Worm (Caenorhabditis elegans) whole organism, young adult: ENCODE measurements around the gene pdcd-2.
A peak's percentile ranks its signal among the peaks of the same experiment; 100 is the strongest.

ENCODE experiments used
- B0019.2 ChIP-seq: fragments of 200-800 bp; sonication (Bioruptor generic); conservative IDR thresholded peaks from 2 replicates; pipeline ENCODE4 v1.3.6; 2022; ENCODE audit warnings: missing genetic modification reagents, missing genetic modification characterization, missing compliant biosample characterization
- C17E4.6 ChIP-seq: fragments of 200-800 bp; sonication (Bioruptor generic); IDR thresholded peaks from 2 replicates; pipeline ENCODE4 v1.3.6; 2022; ENCODE audit warnings: missing genetic modification reagents, missing genetic modification characterization, missing compliant biosample characterization
- F23B12.7 ChIP-seq: sonication (generic microtip); optimal IDR thresholded peaks from 2 replicates; lab custom pipeline; 2017; ENCODE audit warnings: missing genetic modification characterization, mild to moderate bottlenecking, missing compliant biosample characterization, antibody characterized with exemption, moderate library complexity; ENCODE audit not compliant: insufficient read depth
- F57A8.1 ChIP-seq: fragments of 200-800 bp; sonication (Bioruptor generic); optimal IDR thresholded peaks from 2 replicates; lab custom pipeline; 2018; ENCODE audit warnings: mild to moderate bottlenecking, missing genetic modification characterization, moderate library complexity, missing compliant biosample characterization
- T26A5.8 ChIP-seq: sonication (generic microtip); optimal IDR thresholded peaks from 2 replicates; lab custom pipeline; 2016; ENCODE audit warnings: missing genetic modification characterization, missing compliant biosample characterization
- Y53G8AR.9 ChIP-seq: fragments of 200-800 bp; sonication (Bioruptor generic); conservative IDR thresholded peaks from 2 replicates; pipeline ENCODE4 v1.3.6; 2022; ENCODE audit warnings: missing genetic modification reagents, missing genetic modification characterization, missing compliant biosample characterization
- Y67H2A.10 ChIP-seq: fragments of 200-800 bp; sonication (Bioruptor generic); conservative IDR thresholded peaks from 2 replicates; pipeline ENCODE4 v1.3.6; 2022; ENCODE audit warnings: missing genetic modification reagents, missing genetic modification characterization, missing compliant biosample characterization
- Y95B8A.8 ChIP-seq: fragments of 200-800 bp; sonication (Bioruptor generic); IDR thresholded peaks from 2 replicates; pipeline ENCODE4 v1.3.6; 2022; ENCODE audit warnings: missing genetic modification reagents, missing genetic modification characterization, missing compliant biosample characterization
- ZK185.1 ChIP-seq: sonication (generic microtip); optimal IDR thresholded peaks from 2 replicates; lab custom pipeline; 2016; ENCODE audit warnings: mild to moderate bottlenecking, missing genetic modification characterization, missing compliant biosample characterization; ENCODE audit not compliant: poor library complexity, severe bottlenecking
- attf-5 ChIP-seq: fragments of 200-800 bp; sonication (Bioruptor generic); optimal IDR thresholded peaks from 2 replicates; lab custom pipeline; 2018; ENCODE audit warnings: mild to moderate bottlenecking, missing genetic modification characterization, missing compliant biosample characterization
- ccch-3 ChIP-seq: fragments of 200-800 bp; sonication (Bioruptor generic); optimal IDR thresholded peaks from 2 replicates; lab custom pipeline; 2018; ENCODE audit warnings: mild to moderate bottlenecking, missing genetic modification characterization, missing compliant biosample characterization
- ceh-27 ChIP-seq: fragments of 200-800 bp; sonication (Bioruptor generic); optimal IDR thresholded peaks from 2 replicates; lab custom pipeline; 2018; ENCODE audit warnings: mild to moderate bottlenecking, missing genetic modification characterization, moderate library complexity, missing compliant biosample characterization
- chd-7 ChIP-seq: sonication (generic microtip); optimal IDR thresholded peaks from 2 replicates; lab custom pipeline; 2016; ENCODE audit warnings: mild to moderate bottlenecking, missing genetic modification characterization, moderate library complexity, missing compliant biosample characterization
- dox-1 ChIP-seq: fragments of 200-800 bp; sonication (Bioruptor generic); IDR thresholded peaks from 2 replicates; pipeline ENCODE4 v1.3.6; 2022; ENCODE audit warnings: missing genetic modification reagents, missing genetic modification characterization, missing compliant biosample characterization
- dpff-1 ChIP-seq: sonication (generic microtip); optimal IDR thresholded peaks from 2 replicates; lab custom pipeline; 2017; ENCODE audit warnings: mild to moderate bottlenecking, missing genetic modification characterization, missing compliant biosample characterization
- efl-1 ChIP-seq: fragments of 150-350 bp; optimal IDR thresholded peaks from 2 replicates; lab custom pipeline; 2014; ENCODE audit warnings: missing biosample characterization, missing genetic modification reagents, missing genetic modification characterization
- egl-18 ChIP-seq: fragments of 200-800 bp; sonication (Bioruptor generic); IDR thresholded peaks from 2 replicates; pipeline ENCODE4 v1.3.6; 2022; ENCODE audit warnings: missing genetic modification reagents, missing genetic modification characterization, missing compliant biosample characterization
- ets-4 ChIP-seq: fragments of 200-800 bp; sonication (Bioruptor generic); optimal IDR thresholded peaks from 2 replicates; lab custom pipeline; 2018; ENCODE audit warnings: mild to moderate bottlenecking, missing genetic modification characterization, missing compliant biosample characterization
- gei-17 ChIP-seq: fragments of 200-800 bp; sonication (Bioruptor generic); optimal IDR thresholded peaks from 2 replicates; lab custom pipeline; 2018; ENCODE audit warnings: mild to moderate bottlenecking, missing genetic modification characterization, missing compliant biosample characterization
- hmg-1.2 ChIP-seq: fragments of 200-800 bp; sonication (Bioruptor generic); IDR thresholded peaks from 2 replicates; pipeline ENCODE4 v1.3.6; 2022; ENCODE audit warnings: missing genetic modification reagents, missing genetic modification characterization, missing compliant biosample characterization
- hsf-1 ChIP-seq: fragments of 200-800 bp; sonication (Bioruptor generic); IDR thresholded peaks from 2 replicates; pipeline ENCODE4 v1.3.6; 2022; ENCODE audit warnings: missing genetic modification reagents, missing genetic modification characterization, missing compliant biosample characterization
- lin-26 ChIP-seq: fragments of 200-800 bp; sonication (Bioruptor generic); IDR thresholded peaks from 2 replicates; pipeline ENCODE4 v1.3.6; 2022; ENCODE audit warnings: missing genetic modification reagents, missing genetic modification characterization, missing compliant biosample characterization
- lin-54 ChIP-seq: fragments of 200-800 bp; sonication (Bioruptor generic); optimal IDR thresholded peaks from 2 replicates; lab custom pipeline; 2018; ENCODE audit warnings: mild to moderate bottlenecking, missing genetic modification characterization, missing compliant biosample characterization
- madf-3 ChIP-seq: fragments of 200-800 bp; sonication (Bioruptor generic); IDR thresholded peaks from 2 replicates; pipeline ENCODE4 v1.3.6; 2022; ENCODE audit warnings: missing genetic modification reagents, missing genetic modification characterization, missing compliant biosample characterization
- madf-6 ChIP-seq: fragments of 200-800 bp; sonication (Bioruptor generic); IDR thresholded peaks from 2 replicates; pipeline ENCODE4 v1.3.6; 2022; ENCODE audit warnings: missing genetic modification reagents, missing genetic modification characterization, missing compliant biosample characterization
- mcd-1 ChIP-seq: fragments of 200-800 bp; sonication (Bioruptor generic); IDR thresholded peaks from 2 replicates; pipeline ENCODE4 v1.3.6; 2022; ENCODE audit warnings: missing genetic modification reagents, missing genetic modification characterization, missing compliant biosample characterization
- mes-4 ChIP-seq: sonication (generic microtip); optimal IDR thresholded peaks from 2 replicates; lab custom pipeline; 2016; ENCODE audit warnings: missing genotype, missing genetic modification characterization, missing compliant biosample characterization
- nfya-1 ChIP-seq: sonication (generic microtip); optimal IDR thresholded peaks from 2 replicates; lab custom pipeline; 2017; ENCODE audit warnings: antibody characterized with exemption, missing compliant biosample characterization, missing genetic modification characterization, borderline replicate concordance; ENCODE audit not compliant: insufficient read depth
- nhr-120 ChIP-seq: fragments of 200-800 bp; sonication (Bioruptor generic); IDR thresholded peaks from 2 replicates; pipeline ENCODE4 v1.3.6; 2022; ENCODE audit warnings: missing genetic modification characterization, missing compliant biosample characterization
- pha-4 ChIP-seq: fragments of 150-350 bp; sonication (generic microtip); optimal IDR thresholded peaks from 2 replicates; lab custom pipeline; 2014; ENCODE audit warnings: missing biosample characterization, missing genetic modification reagents, missing genetic modification characterization
- rpc-1 ChIP-seq, 2 experiments: fragments of 150-350 bp in 1 of 2; sonication (generic microtip) in 1 of 2; optimal IDR thresholded peaks; 2 replicates each; lab custom pipeline; 2014 to 2018; ENCODE audit warnings: missing biosample characterization in 1 of 2, missing genetic modification characterization in 1 of 2, missing genetic modification reagents in 1 of 2, missing genotype in 1 of 2
- snpc-1.3 ChIP-seq: sonication (generic microtip); optimal IDR thresholded peaks from 2 replicates; lab custom pipeline; 2017; ENCODE audit warnings: missing genetic modification characterization, mild to moderate bottlenecking, missing compliant biosample characterization, antibody characterized with exemption, moderate library complexity, missing genotype, missing genetic modification reagents; ENCODE audit not compliant: insufficient read depth
- tbp1 ChIP-seq: fragments of 200-800 bp; sonication (Bioruptor generic); optimal IDR thresholded peaks from 2 replicates; lab custom pipeline; 2018; ENCODE audit warnings: mild to moderate bottlenecking, missing genetic modification characterization, missing compliant biosample characterization
- tbx-9 ChIP-seq: sonication (generic microtip); optimal IDR thresholded peaks from 2 replicates; lab custom pipeline; 2016; ENCODE audit warnings: borderline replicate concordance, missing genetic modification characterization, inconsistent platforms, missing compliant biosample characterization
- unc-62 ChIP-seq: fragments of 150-350 bp; optimal IDR thresholded peaks from 2 replicates; lab custom pipeline; 2014; ENCODE audit warnings: missing biosample characterization, missing genetic modification reagents, missing genetic modification characterization
- xnd-1 ChIP-seq: sonication (generic microtip); optimal IDR thresholded peaks from 2 replicates; lab custom pipeline; 2016; ENCODE audit warnings: missing genotype, missing genetic modification reagents, missing genetic modification characterization, missing compliant biosample characterization
- zfh-2 ChIP-seq: fragments of 200-800 bp; sonication (Bioruptor generic); conservative IDR thresholded peaks from 2 replicates; pipeline ENCODE4 v1.3.6; 2022; ENCODE audit warnings: missing genetic modification reagents, missing genetic modification characterization, missing compliant biosample characterization
- ztf-22 ChIP-seq: fragments of 200-800 bp; sonication (Bioruptor generic); optimal IDR thresholded peaks from 2 replicates; lab custom pipeline; 2018; ENCODE audit warnings: mild to moderate bottlenecking, missing genetic modification characterization, moderate library complexity, missing compliant biosample characterization

The pdcd-2 gene

ce11 chrIII:4412108-4413009, 5.5 kb downstream of the pdcd-2 start (continued):
- TF ChIP-seq chd-7 (tag; lab: Kevin White, UChicago), result no peak
- peak; percentile 45; the same call in 1 of the 2 replicates for TF ChIP-seq hmg-1.2 (GFP tag; lab: Robert Waterston, UW)
- no peak for TF ChIP-seq dpff-1 (tag; lab: Kevin White, UChicago)
- TF ChIP-seq madf-6 (GFP tag; lab: Robert Waterston, UW), result peak; percentile 48; the same call in 1 of the 2 replicates
- no peak for TF ChIP-seq C17E4.6
- no peak for TF ChIP-seq tbx-9 (tag; lab: Kevin White, UChicago)
- peak; percentile 30 for TF ChIP-seq tbp1 (GFP tag; lab: Kevin White, UChicago)
- TF ChIP-seq B0019.2 (GFP tag; lab: Robert Waterston, UW), result peak; percentile 90
- TF ChIP-seq T26A5.8 (tag; lab: Kevin White, UChicago), result no peak
- TF ChIP-seq pha-4 (tag; lab: Kevin White, UChicago), result no peak

DNA sequence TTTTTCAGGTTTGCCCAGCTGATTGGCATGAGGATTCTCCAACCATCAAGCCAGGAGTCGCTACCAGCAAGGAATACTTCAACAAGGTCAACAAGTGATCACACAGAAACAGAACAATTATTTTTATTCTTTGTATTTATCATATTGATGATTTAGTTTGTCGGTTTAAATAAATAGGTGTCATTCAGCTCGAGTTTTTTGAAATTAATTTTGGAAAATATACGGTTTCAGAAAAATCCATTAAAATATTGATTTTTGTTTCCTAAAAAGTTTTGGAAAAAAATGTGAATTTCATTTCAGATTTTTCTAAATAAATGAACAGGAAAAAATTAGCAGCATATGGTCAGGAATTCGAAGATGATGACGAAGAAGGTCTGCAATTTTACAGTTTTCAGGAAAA, 9.6 kb downstream of the pdcd-2 start, which contains the start of gene gpch-1:
Gene gpch-1 (plus strand): TSS at position 301 of the 400 bp plus-strand sequence.
- TF ChIP-seq egl-18 (GFP tag; lab: Robert Waterston, UW), result no peak

ce11 chrIII:4407144-4407543, 10.7 kb downstream of the pdcd-2 start, which contains the start of gene prdx-3:
Gene prdx-3, plus strand, starts transcription at chrIII:4407444.
- no peak for TF ChIP-seq mes-4
- no peak for TF ChIP-seq rpc-1 (optimal IDR thresholded peaks at IDR 0.05; lab: Kevin White, UChicago)
- TF ChIP-seq rpc-1 (tag; optimal IDR thresholded peaks at IDR 0.05; lab: Kevin White, UChicago), result no peak
- no peak for TF ChIP-seq T26A5.8 (tag; lab: Kevin White, UChicago)
- TF ChIP-seq ets-4 (GFP tag; lab: Kevin White, UChicago), result no peak
- no peak for TF ChIP-seq C17E4.6
- TF ChIP-seq, all 124 proteins: peak for 0

- no peak for TF ChIP-seq Y67H2A.10 (GFP tag; lab: Robert Waterston, UW)
- TF ChIP-seq lin-26, result peak; percentile 39; the same call in 1 of the 2 replicates
- TF ChIP-seq gei-17 (GFP tag; lab: Kevin White, UChicago), result no peak
- TF ChIP-seq hsf-1, result 0 out of 2 replicates have a peak, but pooled peaks have one; percentile 29
- TF ChIP-seq Y53G8AR.9 (GFP tag; lab: Robert Waterston, UW), result 0 out of 2 replicates have a peak, but pooled peaks have one; percentile 17
- no peak for TF ChIP-seq chd-7 (tag; lab: Kevin White, UChicago)
- TF ChIP-seq Y95B8A.8, result no peak
- no peak for TF ChIP-seq snpc-1.3
- no peak for TF ChIP-seq nhr-120 (GFP tag; lab: Robert Waterston, UW)
- no peak for TF ChIP-seq ceh-27
- TF ChIP-seq ztf-22 (GFP tag; lab: Kevin White, UChicago), result no peak
- TF ChIP-seq, all 124 proteins: peak for 3
Observed at ce11 chrIII:4405986-4406385, 11.9 kb downstream of the pdcd-2 start, which contains the start of gene rnp-4. Gene rnp-4, plus strand, starts transcription at chrIII:4406286.

ce11 chrIII:4404339-4404836, 13.5 kb downstream of the pdcd-2 start, which contains the start of the genes R07E5.17 and snfc-5:
Gene R07E5.17, minus strand, starts transcription at chrIII:4404436.
Gene snfc-5, plus strand, starts transcription at chrIII:4404786.
- no peak for TF ChIP-seq ZK185.1
- TF ChIP-seq F57A8.1 (GFP tag; lab: Kevin White, UChicago), result no peak
- TF ChIP-seq nfya-1 (tag; lab: Kevin White, UChicago), result no peak
- TF ChIP-seq ccch-3 (GFP tag; lab: Kevin White, UChicago), result no peak
- TF ChIP-seq efl-1 (GFP tag; lab: Kevin White, UChicago), result no peak
- TF ChIP-seq unc-62 (GFP tag; lab: Kevin White, UChicago), result no peak
- no peak for TF ChIP-seq Y53G8AR.9 (GFP tag; lab: Robert Waterston, UW)
- no peak for TF ChIP-seq zfh-2 (GFP tag; lab: Robert Waterston, UW)
- TF ChIP-seq B0019.2 (GFP tag; lab: Robert Waterston, UW), result no peak
- peak; percentile 32 for TF ChIP-seq F23B12.7 (tag; lab: Kevin White, UChicago)
- no peak for TF ChIP-seq lin-54 (GFP tag; lab: Kevin White, UChicago)
- 0 out of 2 replicates have a peak, but pooled peaks have one; percentile 22 for TF ChIP-seq mcd-1 (GFP tag; lab: Robert Waterston, UW)
- 0 out of 2 replicates have a peak, but pooled peaks have one; percentile 28 for TF ChIP-seq dox-1 (GFP tag; lab: Robert Waterston, UW)
- no peak for TF ChIP-seq xnd-1 (tag; lab: Kevin White, UChicago)
- peak; percentile 92 for TF ChIP-seq madf-3 (GFP tag; lab: Robert Waterston, UW)
- TF ChIP-seq hmg-1.2 (GFP tag; lab: Robert Waterston, UW), result peak; percentile 15; the same call in 1 of the 2 replicates
- TF ChIP-seq attf-5 (GFP tag; lab: Kevin White, UChicago), result peak; percentile 68
- TF ChIP-seq, all 124 proteins: peak for 6
